Fruit fly (Drosophila melanogaster) whole organism, embryonic: ENCODE measurements around the gene CG4278.

ENCODE experiments used
- Blimp-1 ChIP-seq: fragments of 200-800 bp; sonication (Bioruptor generic); optimal IDR thresholded peaks from 3 replicates; lab custom pipeline; 2018; ENCODE audit warnings: missing biosample characterization, missing genetic modification characterization, mild to moderate bottlenecking, moderate library complexity, missing genetic modification reagents
- CG10209 ChIP-seq: fragments of 200-800 bp; sonication (Bioruptor generic); optimal IDR thresholded peaks from 3 replicates; lab custom pipeline; 2017; ENCODE audit warnings: missing biosample characterization, mild to moderate bottlenecking, missing genetic modification characterization, missing genetic modification reagents
- CG10274 ChIP-seq: fragments of 200-800 bp; sonication (Bioruptor generic); optimal IDR thresholded peaks from 3 replicates; lab custom pipeline; 2017; ENCODE audit warnings: missing biosample characterization, mild to moderate bottlenecking, missing genetic modification characterization
- CG11696 ChIP-seq: fragments of 200-800 bp; sonication (Bioruptor generic); IDR thresholded peaks from 2 replicates; pipeline ENCODE4 v1.3.6; 2022; ENCODE audit warnings: missing biosample characterization, missing genetic modification characterization
- CG12071 ChIP-seq: fragments of 200-800 bp; sonication (Bioruptor generic); optimal IDR thresholded peaks from 3 replicates; lab custom pipeline; 2018; ENCODE audit warnings: missing biosample characterization, mild to moderate bottlenecking, missing genetic modification characterization
- CG13775 ChIP-seq: fragments of 200-800 bp; sonication (Bioruptor generic); optimal IDR thresholded peaks from 3 replicates; lab custom pipeline; 2017; ENCODE audit warnings: missing biosample characterization, mild to moderate bottlenecking, missing genetic modification characterization
- CG13894 ChIP-seq: fragments of 200-800 bp; sonication (Bioruptor generic); optimal IDR thresholded peaks from 3 replicates; lab custom pipeline; 2018; ENCODE audit warnings: missing biosample characterization, mild to moderate bottlenecking, missing genetic modification characterization, moderate library complexity
- CG17328 ChIP-seq: fragments of 200-800 bp; sonication (Bioruptor generic); IDR thresholded peaks from 2 replicates; pipeline ENCODE4 v1.3.6; 2022; ENCODE audit warnings: missing biosample characterization, missing genetic modification characterization
- CG17568 ChIP-seq: fragments of 200-800 bp; sonication (Bioruptor generic); optimal IDR thresholded peaks from 2 replicates; lab custom pipeline; 2018; ENCODE audit warnings: missing biosample characterization, mild to moderate bottlenecking, missing genetic modification characterization, moderate library complexity
- CG17829 ChIP-seq: fragments of 200-800 bp; optimal IDR thresholded peaks from 2 replicates; lab custom pipeline; 2019; ENCODE audit warnings: missing biosample characterization, mild to moderate bottlenecking, missing genetic modification characterization, moderate library complexity
- CG2199 ChIP-seq: fragments of 200-800 bp; sonication (Bioruptor generic); IDR thresholded peaks from 3 replicates; pipeline ENCODE4 v1.3.6; 2022; ENCODE audit warnings: missing biosample characterization, missing genetic modification characterization
- CG31224 ChIP-seq: fragments of 200-800 bp; sonication (Bioruptor generic); IDR thresholded peaks from 2 replicates; pipeline ENCODE4 v1.3.6; 2022; ENCODE audit warnings: missing biosample characterization, missing genetic modification characterization
- CG31441 ChIP-seq: fragments of 200-800 bp; sonication (Bioruptor generic); IDR thresholded peaks from 2 replicates; pipeline ENCODE4 v1.3.6; 2022; ENCODE audit warnings: missing biosample characterization, missing genetic modification characterization
- CG33213 ChIP-seq: fragments of 200-800 bp; sonication (Bioruptor generic); optimal IDR thresholded peaks from 3 replicates; lab custom pipeline; 2016; ENCODE audit warnings: missing biosample characterization, missing genetic modification characterization
- CG34224 ChIP-seq: fragments of 200-800 bp; sonication (Bioruptor generic); IDR thresholded peaks from 3 replicates; pipeline ENCODE4 v1.3.6; 2022; ENCODE audit warnings: missing biosample characterization, missing genetic modification characterization; ENCODE audit not compliant: partially characterized antibody
- CG34422 ChIP-seq: fragments of 200-800 bp; sonication (Bioruptor generic); IDR thresholded peaks from 3 replicates; pipeline ENCODE4 v1.3.6; 2022; ENCODE audit warnings: missing biosample characterization, missing genetic modification characterization
- CG3726 ChIP-seq: fragments of 200-800 bp; sonication (Bioruptor generic); IDR thresholded peaks from 3 replicates; pipeline ENCODE4, ENCODE4 v1.3.6; 2022; ENCODE audit warnings: missing biosample characterization, missing genetic modification characterization
- CG4328 ChIP-seq: fragments of 200-800 bp; sonication (Bioruptor generic); optimal IDR thresholded peaks from 3 replicates; lab custom pipeline; 2017; ENCODE audit warnings: missing biosample characterization, missing genetic modification reagents, missing genetic modification characterization
- CG6689 ChIP-seq: fragments of 200-800 bp; sonication (Bioruptor generic); IDR thresholded peaks from 2 replicates; pipeline ENCODE4 v1.3.6; 2022; ENCODE audit warnings: missing biosample characterization, missing genetic modification characterization
- CG6791 ChIP-seq: fragments of 200-800 bp; sonication (Bioruptor generic); IDR thresholded peaks from 3 replicates; pipeline ENCODE4 v1.3.6; 2022; ENCODE audit warnings: missing biosample characterization, missing genetic modification characterization; ENCODE audit not compliant: partially characterized antibody
- CG7786 ChIP-seq: fragments of 200-800 bp; sonication (Bioruptor generic); optimal IDR thresholded peaks from 2 replicates; lab custom pipeline; 2016; ENCODE audit warnings: missing biosample characterization, missing genetic modification characterization
- CHES-1-like ChIP-seq: fragments of 200-800 bp; sonication (Bioruptor generic); optimal IDR thresholded peaks from 2 replicates; lab custom pipeline; 2016; ENCODE audit warnings: missing biosample characterization, missing genetic modification characterization
- D ChIP-seq, 2 experiments: fragments of 200-800 bp in 1 of 2; fragments of >200 bp in 1 of 2; sonication (Bioruptor generic) in 1 of 2; optimal IDR thresholded peaks; 2 replicates in 1 of 2; 3 replicates in 1 of 2; lab custom pipeline; 2017; ENCODE audit warnings: mild to moderate bottlenecking in 1 of 2, missing biosample characterization in 1 of 2, missing genetic modification characterization in 1 of 2, missing genetic modification reagents in 1 of 2
- D19A ChIP-seq: fragments of 200-800 bp; optimal IDR thresholded peaks from 3 replicates; lab custom pipeline; 2019; ENCODE audit warnings: missing biosample characterization, mild to moderate bottlenecking, missing genetic modification characterization, moderate library complexity
- HLH4C ChIP-seq: fragments of 200-800 bp; sonication (Bioruptor generic); IDR thresholded peaks from 3 replicates; pipeline ENCODE4 v1.3.6; 2022; ENCODE audit warnings: missing biosample characterization, missing genetic modification characterization; ENCODE audit not compliant: partially characterized antibody
- HLH54F ChIP-seq: fragments of 200-800 bp; sonication (Bioruptor generic); optimal IDR thresholded peaks from 3 replicates; lab custom pipeline; 2016; ENCODE audit warnings: missing biosample characterization, missing genetic modification characterization
- Hey ChIP-seq: fragments of 200-800 bp; sonication (Bioruptor generic); optimal IDR thresholded peaks from 3 replicates; lab custom pipeline; 2018; ENCODE audit warnings: missing biosample characterization, mild to moderate bottlenecking, missing genetic modification characterization
- NfI ChIP-seq: fragments of 200-800 bp; sonication (Bioruptor generic); optimal IDR thresholded peaks from 3 replicates; lab custom pipeline; 2018; ENCODE audit warnings: missing biosample characterization, mild to moderate bottlenecking, missing genetic modification characterization, moderate library complexity
- Oaz ChIP-seq: fragments of 200-800 bp; sonication (Bioruptor generic); IDR thresholded peaks from 2 replicates; pipeline ENCODE4 v1.3.6; 2022; ENCODE audit warnings: missing biosample characterization, missing genetic modification characterization
- Pdp1 ChIP-seq, 2 experiments: fragments of 200-800 bp; sonication (Bioruptor generic); optimal IDR thresholded peaks; 3 replicates each; lab custom pipeline; 2016; ENCODE audit warnings: missing biosample characterization in 2 of 2, missing genetic modification characterization in 2 of 2, mild to moderate bottlenecking in 1 of 2, moderate library complexity in 1 of 2
- Six4 ChIP-seq: fragments of 200-800 bp; sonication (Bioruptor generic); optimal IDR thresholded peaks from 2 replicates; lab custom pipeline; 2016; ENCODE audit warnings: missing biosample characterization, missing genetic modification characterization
- Tbp ChIP-seq: fragments of >200 bp; optimal IDR thresholded peaks from 2 replicates; lab custom pipeline; 2018; ENCODE audit warnings: missing biosample characterization, missing genetic modification characterization
- YL-1 ChIP-seq: fragments of 200-800 bp; sonication (Bioruptor generic); optimal IDR thresholded peaks from 3 replicates; lab custom pipeline; 2017; ENCODE audit warnings: missing biosample characterization, mild to moderate bottlenecking, missing genetic modification characterization
- aop ChIP-seq: fragments of 200-800 bp; sonication (Bioruptor generic); IDR thresholded peaks from 2 replicates; pipeline ENCODE4 v1.3.6; 2022; ENCODE audit warnings: missing biosample characterization, missing genetic modification characterization
- ara ChIP-seq: fragments of 200-800 bp; sonication (Bioruptor generic); IDR thresholded peaks from 2 replicates; pipeline ENCODE4 v1.3.6; 2022; ENCODE audit warnings: missing biosample characterization, missing genetic modification characterization
- danr ChIP-seq: fragments of 200-800 bp; sonication (Bioruptor generic); IDR thresholded peaks from 2 replicates; pipeline ENCODE4 v1.3.6; 2022; ENCODE audit warnings: missing biosample characterization, missing genetic modification characterization
- en ChIP-seq: fragments of 200-800 bp; sonication (Bioruptor generic); optimal IDR thresholded peaks from 2 replicates; lab custom pipeline; 2016; ENCODE audit warnings: missing biosample characterization, missing genetic modification characterization
- exex ChIP-seq: fragments of 200-800 bp; sonication (Bioruptor generic); optimal IDR thresholded peaks from 4 replicates; lab custom pipeline; 2018; ENCODE audit warnings: missing biosample characterization, mild to moderate bottlenecking, missing genetic modification characterization, moderate library complexity
- fd96Cb ChIP-seq: fragments of 200-800 bp; sonication (Bioruptor generic); optimal IDR thresholded peaks from 2 replicates; lab custom pipeline; 2018; ENCODE audit warnings: missing biosample characterization, mild to moderate bottlenecking, missing genetic modification characterization, moderate library complexity
- gfzf ChIP-seq: fragments of 200-800 bp; sonication (Bioruptor generic); optimal IDR thresholded peaks from 2 replicates; lab custom pipeline; 2016; ENCODE audit warnings: missing biosample characterization, mild to moderate bottlenecking, missing genetic modification characterization, moderate library complexity
- nau ChIP-seq: fragments of 200-800 bp; sonication (Bioruptor generic); optimal IDR thresholded peaks from 3 replicates; lab custom pipeline; 2017; ENCODE audit warnings: missing biosample characterization, mild to moderate bottlenecking, missing genetic modification characterization, missing genetic modification reagents
- nerfin-2 ChIP-seq: fragments of 200-800 bp; sonication (Bioruptor generic); IDR thresholded peaks from 2 replicates; pipeline ENCODE4 v1.3.6; 2022; ENCODE audit warnings: missing biosample characterization, missing genetic modification characterization; ENCODE audit not compliant: partially characterized antibody
- rib ChIP-seq: fragments of 200-800 bp; sonication (Bioruptor generic); IDR thresholded peaks from 2 replicates; pipeline ENCODE4 v1.3.6; 2022; ENCODE audit warnings: missing biosample characterization, missing genetic modification characterization
- seq ChIP-seq: fragments of 200-800 bp; sonication (Bioruptor generic); IDR thresholded peaks from 2 replicates; pipeline ENCODE4 v1.3.6; 2022; ENCODE audit warnings: missing biosample characterization, missing genetic modification characterization
- stwl ChIP-seq: fragments of 200-800 bp; sonication (Bioruptor generic); optimal IDR thresholded peaks from 3 replicates; lab custom pipeline; 2018; ENCODE audit warnings: missing biosample characterization, mild to moderate bottlenecking, missing genetic modification characterization, moderate library complexity
- vvl ChIP-seq: fragments of 200-800 bp; sonication (Bioruptor generic); IDR thresholded peaks from 2 replicates; pipeline ENCODE4 v1.3.6; 2022; ENCODE audit warnings: missing biosample characterization, missing genetic modification characterization
- z ChIP-seq: fragments of 200-800 bp; sonication (Bioruptor generic); IDR thresholded peaks from 3 replicates; pipeline ENCODE4 v1.3.6; 2022; ENCODE audit warnings: missing biosample characterization, missing genetic modification characterization

CG4278 gene

dm6 chr2L:16299466-16300311 lies 27.2 kb upstream of the CG4278 start, which contains the start of the genes heix and CG17328 (continued):
- peak; percentile 73 for TF ChIP-seq HLH54F (GFP tag; lab: Kevin White, UChicago)
- peak; percentile 55; the same call in 1 of the 3 replicates for TF ChIP-seq CG2199 (GFP tag; lab: Robert Waterston, UW)
- 0 out of 3 replicates have a peak, but pooled peaks have one; percentile 12 for TF ChIP-seq CG34224 (GFP tag; lab: Robert Waterston, UW)
- TF ChIP-seq CG13775 (GFP tag; lab: Kevin White, UChicago), result peak; percentile 79
- TF ChIP-seq CG31441 (GFP tag; lab: Robert Waterston, UW), result no peak; the same call in 1 of the 2 replicates
- TF ChIP-seq D (optimal IDR thresholded peaks at IDR 0.05; lab: Kevin White, UChicago), result no peak
- peak; percentile 50 for TF ChIP-seq D (GFP tag; optimal IDR thresholded peaks at IDR 0.05; lab: Kevin White, UChicago)
- peak; percentile 42 for TF ChIP-seq CG17568
- no peak for TF ChIP-seq z (GFP tag; lab: Robert Waterston, UW)
- no peak for TF ChIP-seq aop (GFP tag; lab: Robert Waterston, UW)
- peak; percentile 28; the same call in 1 of the 2 replicates for TF ChIP-seq seq (GFP tag; lab: Robert Waterston, UW)
- TF ChIP-seq en (GFP tag; lab: Kevin White, UChicago), result no peak
- TF ChIP-seq stwl (tag; lab: Kevin White, UChicago), result peak; percentile 46
- 0 out of 2 replicates have a peak, but pooled peaks have one; percentile 36 for TF ChIP-seq rib
- peak; percentile 49 for TF ChIP-seq CHES-1-like (GFP tag; lab: Kevin White, UChicago)
- peak; percentile 85 for TF ChIP-seq CG17328 (GFP tag; lab: Robert Waterston, UW)
- no peak for TF ChIP-seq Hey (tag; lab: Kevin White, UChicago)
- TF ChIP-seq YL-1 (GFP tag; lab: Kevin White, UChicago), result peak; percentile 85
- 0 out of 2 replicates have a peak, but pooled peaks have one; percentile 18 for TF ChIP-seq danr (GFP tag; lab: Robert Waterston, UW)
- peak; percentile 17; the same call in 1 of the 2 replicates for TF ChIP-seq Oaz (GFP tag; lab: Robert Waterston, UW)
- TF ChIP-seq nerfin-2 (GFP tag; lab: Robert Waterston, UW), result no peak
- peak; percentile 50 for TF ChIP-seq Blimp-1
- TF ChIP-seq NfI (GFP tag; lab: Kevin White, UChicago), result peak; percentile 67
- TF ChIP-seq CG31224 (GFP tag; lab: Robert Waterston, UW), result peak; percentile 44; the same call in 1 of the 2 replicates
- TF ChIP-seq CG13894, result peak; percentile 32
- no peak for TF ChIP-seq D19A (tag; lab: Kevin White, UChicago)
- no peak; the same call in 1 of the 2 replicates for TF ChIP-seq CG11696 (GFP tag; lab: Robert Waterston, UW)
- no peak for TF ChIP-seq CG12071 (GFP tag; lab: Kevin White, UChicago)
- TF ChIP-seq CG17829 (tag; lab: Kevin White, UChicago), result peak; percentile 71
- TF ChIP-seq CG10209 (GFP tag; lab: Kevin White, UChicago), result no peak
- peak; percentile 48; the same call in 1 of the 2 replicates for TF ChIP-seq ara (GFP tag; lab: Robert Waterston, UW)
- TF ChIP-seq CG6689, result peak; percentile 65
- TF ChIP-seq CG33213 (GFP tag; lab: Kevin White, UChicago), result peak; percentile 38
- TF ChIP-seq Six4 (GFP tag; lab: Kevin White, UChicago), result peak; percentile 59
- TF ChIP-seq Pdp1 (GFP tag; optimal IDR thresholded peaks at IDR 0.05; lab: Kevin White, UChicago), result peak; percentile 53 to 74
- peak; percentile 60 for TF ChIP-seq CG4328 (GFP tag; lab: Kevin White, UChicago)
- TF ChIP-seq nau (GFP tag; lab: Kevin White, UChicago), result no peak
- TF ChIP-seq CG3726 (GFP tag; lab: Robert Waterston, UW), result no peak
- TF ChIP-seq CG6791 (GFP tag; lab: Robert Waterston, UW), result no peak
- peak; percentile 58 for TF ChIP-seq fd96Cb (tag; lab: Kevin White, UChicago)
- peak; percentile 72 for TF ChIP-seq gfzf
- peak; percentile 60 for TF ChIP-seq CG34422
- no peak for TF ChIP-seq CG10274 (GFP tag; lab: Kevin White, UChicago)
- no peak for TF ChIP-seq Tbp (GFP tag; lab: Kevin White, UChicago)
- TF ChIP-seq HLH4C (GFP tag; lab: Robert Waterston, UW), result no peak
- peak; percentile 56 for TF ChIP-seq CG7786 (GFP tag; lab: Kevin White, UChicago)
- TF ChIP-seq vvl (GFP tag; lab: Robert Waterston, UW), result peak; percentile 73
- no peak for TF ChIP-seq exex (tag; lab: Kevin White, UChicago)
